Worm (Caenorhabditis elegans) whole organism, midembryonic: Measurements from ENCODE around the gene ZK1240.5.
"Not testable (repeated sequence)": the region's sequence is repeated elsewhere in the genome, so short reads cannot be mapped to it uniquely, and the experiment has no call there.

Source experiments
- T22C8.4 ChIP-seq: fragments of 200-800 bp; sonication (Bioruptor generic); IDR thresholded peaks from 2 replicates; pipeline ENCODE4 v1.3.6; 2022; ENCODE audit warnings: missing genetic modification characterization, missing compliant biosample characterization
- cog-1 ChIP-seq: sonication (generic microtip); optimal IDR thresholded peaks from 2 replicates; lab custom pipeline; 2016; ENCODE audit warnings: missing genetic modification characterization, missing compliant biosample characterization
- flt-1 ChIP-seq: fragments of 200-800 bp; sonication (Bioruptor generic); IDR thresholded peaks from 2 replicates; pipeline ENCODE4 v1.3.6; 2022; ENCODE audit warnings: missing genetic modification characterization, missing compliant biosample characterization
- klf-2 ChIP-seq: fragments of 200-800 bp; sonication (Bioruptor generic); conservative IDR thresholded peaks from 2 replicates; pipeline ENCODE4 v1.3.6; 2022; ENCODE audit warnings: missing genetic modification reagents, missing genetic modification characterization, missing compliant biosample characterization
- med-1 ChIP-seq: sonication (generic microtip); optimal IDR thresholded peaks from 2 replicates; lab custom pipeline; 2017; ENCODE audit warnings: missing genetic modification characterization, mild to moderate bottlenecking, missing compliant biosample characterization, antibody characterized with exemption, missing genetic modification reagents; ENCODE audit not compliant: insufficient read depth
- ref-1 ChIP-seq: fragments of 200-800 bp; sonication (Bioruptor generic); conservative IDR thresholded peaks from 2 replicates; pipeline ENCODE4 v1.3.6; 2022; ENCODE audit warnings: missing genetic modification reagents, missing genetic modification characterization, missing compliant biosample characterization
- tab-1 ChIP-seq: fragments of 200-800 bp; sonication (Bioruptor generic); IDR thresholded peaks from 2 replicates; pipeline ENCODE4 v1.3.6; 2022; ENCODE audit warnings: missing genetic modification characterization, missing compliant biosample characterization
- ztf-23 ChIP-seq: fragments of 200-800 bp; sonication (Bioruptor generic); IDR thresholded peaks from 2 replicates; pipeline ENCODE4 v1.3.6; 2022; ENCODE audit warnings: missing genetic modification reagents, missing genetic modification characterization, missing compliant biosample characterization
- ztf-29 ChIP-seq: fragments of 200-800 bp; sonication (Bioruptor generic); IDR thresholded peaks from 2 replicates; pipeline ENCODE4 v1.3.6; 2022; ENCODE audit warnings: missing genetic modification reagents, missing genetic modification characterization, missing compliant biosample characterization

Gene ZK1240.5

DNA sequence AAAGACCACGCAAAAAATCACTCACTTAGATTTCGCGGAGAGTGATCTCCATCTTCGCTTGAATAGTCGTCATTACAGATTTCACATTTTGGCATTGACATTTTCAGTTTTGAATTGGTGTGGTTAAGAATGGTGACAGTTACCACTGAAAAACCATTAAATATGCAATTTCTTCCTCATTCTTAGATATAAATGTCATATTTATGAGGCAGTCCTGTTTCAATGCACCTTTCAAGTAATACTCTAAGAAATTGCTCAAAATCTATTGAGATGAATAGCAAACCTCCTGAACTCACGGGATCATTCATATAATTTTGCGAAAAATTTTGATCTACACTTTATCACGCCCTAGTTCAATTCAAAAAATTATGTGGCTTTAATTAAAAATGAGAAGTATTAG is 25.7 kb downstream of the ZK1240.5 start, which contains the start of gene K09F6.7:
Gene K09F6.7, minus strand, starts transcription at position 101 of the 400 bp plus-strand sequence.
- TF ChIP-seq flt-1 (GFP tag; lab: Robert Waterston, UW) (no peak), cog-1 (no peak), ztf-29 (GFP tag; lab: Robert Waterston, UW) (no peak), T22C8.4 (GFP tag; lab: Robert Waterston, UW) (no peak), tab-1 (GFP tag; lab: Robert Waterston, UW) (no peak), ref-1 (GFP tag; lab: Robert Waterston, UW) (no peak), klf-2 (GFP tag; lab: Robert Waterston, UW) (no peak), med-1 (no peak), ztf-23 (GFP tag; lab: Robert Waterston, UW) (no peak)

DNA sequence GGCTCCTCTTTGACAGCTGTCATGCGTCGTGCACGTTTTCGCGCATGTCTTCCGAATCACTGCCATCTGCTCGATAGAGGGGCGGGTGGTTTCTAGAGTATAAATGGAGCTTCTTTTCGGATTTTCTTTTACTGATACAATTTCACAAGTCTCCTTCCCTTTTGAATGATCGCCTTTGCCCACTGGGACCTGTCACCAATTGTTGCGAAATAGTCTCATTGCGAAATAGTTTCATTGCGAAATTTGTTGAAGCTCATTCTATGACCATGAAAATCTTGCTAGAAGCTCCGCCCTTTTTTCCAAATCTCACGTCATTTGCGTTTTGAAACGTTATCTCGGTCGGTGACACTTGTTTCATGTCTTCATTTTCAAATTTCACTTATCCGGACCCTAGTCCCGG is 28.3 kb downstream of the ZK1240.5 start:
- no peak for TF ChIP-seq klf-2 (GFP tag; lab: Robert Waterston, UW)
- no peak for TF ChIP-seq T22C8.4 (GFP tag; lab: Robert Waterston, UW)
- TF ChIP-seq flt-1 (GFP tag; lab: Robert Waterston, UW) = no peak
- TF ChIP-seq cog-1 = no peak
- TF ChIP-seq tab-1 (GFP tag; lab: Robert Waterston, UW) = no peak
- TF ChIP-seq ref-1 (GFP tag; lab: Robert Waterston, UW) = no peak
- TF ChIP-seq med-1 = no peak

DNA sequence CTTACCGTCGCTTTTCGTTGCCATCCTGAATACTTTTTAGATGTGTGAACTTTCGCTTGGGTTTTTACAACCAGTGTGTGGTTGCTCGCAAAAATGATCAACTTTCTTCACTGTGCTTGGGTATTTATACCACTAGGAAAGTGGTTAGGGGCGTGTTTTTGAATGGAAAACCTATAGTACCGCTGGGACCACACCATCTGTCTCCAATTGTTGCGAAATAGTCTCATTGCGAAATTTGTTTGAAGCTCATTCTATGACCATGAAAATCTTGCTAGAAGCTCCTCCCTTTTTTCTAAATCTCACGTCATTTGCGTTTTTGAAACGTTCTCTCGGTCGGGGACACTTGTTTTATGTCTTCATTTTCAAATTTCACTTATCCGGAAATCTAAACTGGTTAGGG is 28.9 kb downstream of the ZK1240.5 start, which contains the start of the genes K09F6.10 and K09F6.13:
Gene K09F6.10, minus strand, starts transcription at position 86 of the 400 bp plus-strand sequence.
Gene K09F6.13, plus strand, starts transcription at position 317 of the 400 bp plus-strand sequence.
- TF ChIP-seq T22C8.4 (GFP tag; lab: Robert Waterston, UW) (no peak), med-1 (no peak), klf-2 (GFP tag; lab: Robert Waterston, UW) (no peak), ztf-23 (GFP tag; lab: Robert Waterston, UW) (no peak), tab-1 (GFP tag; lab: Robert Waterston, UW) (no peak), cog-1 (no peak), ztf-29 (GFP tag; lab: Robert Waterston, UW) (no peak), ref-1 (GFP tag; lab: Robert Waterston, UW) (no peak), flt-1 (GFP tag; lab: Robert Waterston, UW) (no peak)

DNA sequence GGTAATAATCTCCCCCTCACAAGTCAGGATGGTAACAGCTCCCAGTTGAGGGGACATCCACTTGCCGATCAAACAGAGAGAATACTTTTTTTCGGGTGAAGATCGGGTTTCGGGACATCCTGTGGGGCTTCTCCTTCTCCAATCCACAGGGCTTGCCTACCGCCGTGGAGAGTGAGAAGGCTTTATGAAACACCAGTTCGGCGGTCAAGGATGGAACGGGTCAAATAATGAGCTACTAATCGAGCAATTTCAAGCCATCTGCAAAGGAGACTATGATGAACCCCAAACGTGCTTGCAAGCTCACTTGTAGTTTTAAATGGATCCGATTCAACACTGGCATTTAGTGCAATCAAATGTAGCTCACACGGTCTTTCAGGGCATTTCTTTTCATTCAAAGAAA is 33.0 kb downstream of the ZK1240.5 start:
- no peak for TF ChIP-seq tab-1 (GFP tag; lab: Robert Waterston, UW)
- TF ChIP-seq med-1 = no peak
- TF ChIP-seq cog-1 = no peak
- TF ChIP-seq klf-2 (GFP tag; lab: Robert Waterston, UW) = no peak
- TF ChIP-seq ref-1 (GFP tag; lab: Robert Waterston, UW) = no peak
- TF ChIP-seq ztf-23 (GFP tag; lab: Robert Waterston, UW) = no peak
- no peak for TF ChIP-seq ztf-29 (GFP tag; lab: Robert Waterston, UW)
- TF ChIP-seq flt-1 (GFP tag; lab: Robert Waterston, UW) = no peak
- TF ChIP-seq T22C8.4 (GFP tag; lab: Robert Waterston, UW) = no peak

DNA sequence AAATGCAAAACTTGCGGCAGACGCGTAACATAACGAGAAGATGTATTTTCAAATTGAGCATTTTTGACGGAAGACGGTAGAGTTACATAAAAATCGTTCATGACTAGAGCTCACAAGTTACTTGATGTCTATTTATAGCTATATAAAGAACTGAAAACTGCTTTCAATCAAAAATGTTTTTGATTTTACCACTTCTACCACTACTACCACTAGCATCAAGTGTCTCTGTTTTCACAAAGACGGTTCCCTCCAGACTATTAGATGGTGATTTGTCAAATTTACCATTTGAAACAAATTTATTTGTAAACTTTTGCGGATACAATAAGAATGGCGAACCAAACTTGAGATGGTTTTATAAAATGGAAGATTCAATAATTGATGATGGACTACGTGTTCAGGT is 35.1 kb downstream of the ZK1240.5 start, which contains the start of gene K09F6.9:
Gene K09F6.9, minus strand, starts transcription at position 101 of the 400 bp plus-strand sequence.
- not testable (repeated sequence) for TF ChIP-seq cog-1; ztf-29 (GFP tag; lab: Robert Waterston, UW); flt-1 (GFP tag; lab: Robert Waterston, UW)

DNA sequence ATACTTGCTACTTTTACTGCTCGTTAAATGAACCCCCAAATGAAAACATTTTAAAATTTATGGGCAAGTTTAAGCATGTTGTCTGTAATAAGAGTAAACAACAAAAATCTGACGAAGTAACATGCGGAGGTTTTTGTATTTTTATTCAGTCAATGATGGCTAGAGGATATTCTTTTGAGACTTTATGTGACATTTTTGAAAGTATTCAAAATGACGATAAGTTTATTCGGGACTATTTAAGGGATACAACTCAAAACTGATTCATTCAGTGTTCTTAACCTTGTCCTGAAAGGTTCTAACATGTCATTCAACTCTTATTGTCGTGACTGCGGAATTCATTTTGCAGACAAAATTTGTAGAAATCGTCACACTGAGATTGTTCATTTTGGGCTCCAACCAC is 37.9 kb downstream of the ZK1240.5 start, which contains the start of gene K09F6.11:
Gene K09F6.11, plus strand, starts transcription at position 301 of the 400 bp plus-strand sequence.
- TF ChIP-seq cog-1 (no peak), ref-1 (GFP tag; lab: Robert Waterston, UW) (no peak), med-1 (no peak), flt-1 (GFP tag; lab: Robert Waterston, UW) (no peak), ztf-23 (GFP tag; lab: Robert Waterston, UW) (no peak), T22C8.4 (GFP tag; lab: Robert Waterston, UW) (no peak), tab-1 (GFP tag; lab: Robert Waterston, UW) (no peak), ztf-29 (GFP tag; lab: Robert Waterston, UW) (no peak), klf-2 (GFP tag; lab: Robert Waterston, UW) (no peak)

DNA sequence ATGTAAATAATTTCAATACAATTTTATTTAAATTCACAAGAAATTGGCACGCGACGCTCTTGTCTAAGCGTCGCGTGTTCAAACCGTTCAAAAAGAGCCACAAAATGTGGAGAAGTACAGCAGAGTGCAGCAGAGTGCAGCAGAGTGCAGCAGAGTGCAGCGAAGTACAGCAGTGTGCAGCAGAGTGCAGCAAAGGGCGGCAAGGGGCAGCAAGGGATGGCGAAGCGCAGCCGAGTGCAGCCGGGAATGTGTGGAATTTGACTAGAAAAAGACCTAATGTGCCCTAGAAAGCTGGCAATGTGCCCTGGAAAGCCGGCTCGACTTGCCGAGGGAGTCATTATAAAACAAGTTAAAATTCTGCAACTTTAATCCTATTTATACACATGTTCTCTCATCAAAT is 38.5 kb downstream of the ZK1240.5 start, which contains the start of gene K09F6.6:
Gene K09F6.6, minus strand, starts transcription at position 43 of the 400 bp plus-strand sequence.
- TF ChIP-seq ztf-23 (GFP tag; lab: Robert Waterston, UW) (no peak), ref-1 (GFP tag; lab: Robert Waterston, UW) (no peak), tab-1 (GFP tag; lab: Robert Waterston, UW) (no peak), klf-2 (GFP tag; lab: Robert Waterston, UW) (no peak), med-1 (no peak), cog-1 (no peak), T22C8.4 (GFP tag; lab: Robert Waterston, UW) (no peak), flt-1 (GFP tag; lab: Robert Waterston, UW) (no peak), ztf-29 (GFP tag; lab: Robert Waterston, UW) (no peak)

DNA sequence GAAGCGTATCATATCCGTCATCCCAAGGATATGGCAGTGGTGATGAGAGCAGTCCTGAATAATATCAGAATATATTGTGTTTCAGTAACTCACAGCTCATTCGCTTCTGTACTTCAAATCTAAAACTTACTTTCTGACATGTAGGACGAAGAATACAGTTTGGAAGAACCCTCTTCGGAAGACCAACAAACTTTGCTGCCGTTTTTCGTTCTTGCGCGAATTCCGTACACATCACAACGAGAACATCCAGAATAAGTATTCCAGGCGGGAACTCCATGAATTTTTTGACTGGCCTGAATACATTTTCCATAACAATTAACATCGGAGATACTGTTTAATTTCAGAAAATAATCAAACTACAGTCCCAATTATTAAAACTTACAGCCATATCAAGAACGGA is 40.3 kb downstream of the ZK1240.5 start, which contains the start of gene K09F6.15:
Gene K09F6.15, minus strand, starts transcription at position 101 of the 400 bp plus-strand sequence.
- TF ChIP-seq med-1 = no peak
- TF ChIP-seq ztf-29 (GFP tag; lab: Robert Waterston, UW) = no peak
- TF ChIP-seq tab-1 (GFP tag; lab: Robert Waterston, UW) = no peak
- TF ChIP-seq cog-1 = no peak
- TF ChIP-seq ref-1 (GFP tag; lab: Robert Waterston, UW) = no peak
- no peak for TF ChIP-seq T22C8.4 (GFP tag; lab: Robert Waterston, UW)
- no peak for TF ChIP-seq klf-2 (GFP tag; lab: Robert Waterston, UW)
- no peak for TF ChIP-seq ztf-23 (GFP tag; lab: Robert Waterston, UW)
- TF ChIP-seq flt-1 (GFP tag; lab: Robert Waterston, UW) = no peak

DNA sequence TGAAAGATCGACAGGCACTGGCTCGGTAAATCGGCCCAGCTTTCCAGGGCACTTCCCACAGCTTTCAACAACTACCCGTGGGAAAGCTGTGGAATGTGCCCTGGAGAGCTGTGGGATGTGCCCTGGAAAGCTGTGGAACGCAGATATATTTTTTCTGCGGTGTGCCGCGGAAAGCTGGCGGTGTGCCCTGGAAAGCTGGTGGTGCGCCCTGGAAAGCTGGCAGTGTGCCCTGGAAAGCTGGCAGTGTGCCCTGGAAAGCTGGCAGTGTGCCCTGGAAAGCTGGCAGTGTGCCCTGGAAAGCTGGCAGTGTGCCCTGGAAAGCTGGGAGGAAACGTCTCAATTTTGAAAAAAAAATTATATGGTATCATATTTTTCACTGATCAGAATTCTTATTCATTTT is 44.0 kb downstream of the ZK1240.5 start:
- TF ChIP-seq T22C8.4 (GFP tag; lab: Robert Waterston, UW) (no peak), cog-1 (no peak), med-1 (no peak), ref-1 (GFP tag; lab: Robert Waterston, UW) (no peak), klf-2 (GFP tag; lab: Robert Waterston, UW) (no peak)
